Comparison of ENCODE assay signal across 1 worm cellular context in genomic region chrIV:12710996-12711395, ce11.
TF ChIP-seq lines count a peak whose summit lies in the region.

Gene C27D8.2 (plus strand): TSS chrIV:12711217.

TF ChIP-seq in whole organism, L1 larva, 84 proteins besides CTCF, POLR2A, EP300 and RAD21 (continued from another document):
- TF ChIP-seq C04F5.9 (tag; optimal IDR thresholded peaks at IDR 0.05; lab: Kevin White, UChicago), result no peak
- TF ChIP-seq blmp-1 (tag; optimal IDR thresholded peaks at IDR 0.05; lab: Kevin White, UChicago), result peak; percentile 80
- no peak for TF ChIP-seq dpl-1 (GFP tag; optimal IDR thresholded peaks at IDR 0.05; lab: Kevin White, UChicago)
- TF ChIP-seq aha-1 (tag; optimal IDR thresholded peaks at IDR 0.05; lab: Kevin White, UChicago), result no peak
- TF ChIP-seq sox-4 (tag; optimal IDR thresholded peaks at IDR 0.05; lab: Kevin White, UChicago), result no peak
- no peak for TF ChIP-seq ceh-88 (GFP tag; IDR thresholded peaks at IDR 0.05; lab: Robert Waterston, UW)
- no peak for TF ChIP-seq unc-86 (tag; optimal IDR thresholded peaks at IDR 0.05; lab: Kevin White, UChicago)
- TF ChIP-seq xbp-1 (tag; optimal IDR thresholded peaks at IDR 0.05; lab: Kevin White, UChicago), result no peak
- peak in 5 of 6 experiments; percentile 20 to 92 (median 74) for TF ChIP-seq elt-3 (tag; optimal IDR thresholded peaks at IDR 0.05; lab: Kevin White, UChicago)
- TF ChIP-seq lin-14 (GFP tag; optimal IDR thresholded peaks at IDR 0.05; lab: Kevin White, UChicago), result peak; percentile 21
- TF ChIP-seq vab-15 (tag; optimal IDR thresholded peaks at IDR 0.05; lab: Kevin White, UChicago), result no peak
- no peak for TF ChIP-seq lin-15B (tag; optimal IDR thresholded peaks at IDR 0.05; lab: Kevin White, UChicago)
- TF ChIP-seq nhr-20 (tag; optimal IDR thresholded peaks at IDR 0.05; lab: Kevin White, UChicago), result peak; percentile 9
- TF ChIP-seq F16B12.6 (tag; optimal IDR thresholded peaks at IDR 0.05; lab: Kevin White, UChicago), result no peak
- TF ChIP-seq hlh-17 (GFP tag; optimal IDR thresholded peaks at IDR 0.05; lab: Kevin White, UChicago; ENCODE audit: borderline replicate concordance), result no peak
- TF ChIP-seq pqm-1 (tag; optimal IDR thresholded peaks at IDR 0.05; lab: Kevin White, UChicago), result no peak
- no peak for TF ChIP-seq isw-1 (GFP tag; IDR thresholded peaks at IDR 0.05; lab: Robert Waterston, UW)
- no peak for TF ChIP-seq ztf-11 (tag; optimal IDR thresholded peaks at IDR 0.05; lab: Kevin White, UChicago)
- no peak for TF ChIP-seq pax-3 (tag; optimal IDR thresholded peaks at IDR 0.05; lab: Kevin White, UChicago)
- peak; percentile 27 for TF ChIP-seq nhr-71 (tag; optimal IDR thresholded peaks at IDR 0.05; lab: Kevin White, UChicago)
- TF ChIP-seq fkh-8 (tag; optimal IDR thresholded peaks at IDR 0.05; lab: Kevin White, UChicago), result no peak
- TF ChIP-seq ceh-82 (tag; optimal IDR thresholded peaks at IDR 0.05; lab: Kevin White, UChicago), result no peak
- no peak for TF ChIP-seq mep-1 (tag; optimal IDR thresholded peaks at IDR 0.05; lab: Kevin White, UChicago)
- TF ChIP-seq ces-1 (GFP tag; optimal IDR thresholded peaks at IDR 0.05; lab: Kevin White, UChicago), result no peak
- TF ChIP-seq nhr-12 (tag; optimal IDR thresholded peaks at IDR 0.05; lab: Kevin White, UChicago), result no peak
- TF ChIP-seq ceh-90 (tag; optimal IDR thresholded peaks at IDR 0.05; lab: Kevin White, UChicago), result no peak
- TF ChIP-seq fkh-4 (tag; optimal IDR thresholded peaks at IDR 0.05; lab: Kevin White, UChicago; ENCODE audit: borderline replicate concordance), result no peak
- TF ChIP-seq lin-35 (GFP tag; optimal IDR thresholded peaks at IDR 0.05; lab: Kevin White, UChicago), result peak in 1 of 2 experiments; percentile 13
- TF ChIP-seq unc-98 (GFP tag; IDR thresholded peaks at IDR 0.05; lab: Robert Waterston, UW), result no peak
- TF ChIP-seq egl-27 (tag; optimal IDR thresholded peaks at IDR 0.05; lab: Kevin White, UChicago), result no peak
- TF ChIP-seq hpl-2 (GFP tag; optimal IDR thresholded peaks at IDR 0.05; lab: Kevin White, UChicago), result no peak
- TF ChIP-seq mdl-1 (tag; optimal IDR thresholded peaks at IDR 0.05; lab: Kevin White, UChicago), result no peak
